Fruit fly (Drosophila melanogaster) whole organism, embryonic: Measurements from ENCODE around the gene CG34450.

Source experiments
- Atf-2 ChIP-seq: fragments of 200-800 bp; sonication (Bioruptor generic); optimal IDR thresholded peaks from 2 replicates; lab custom pipeline; 2016; ENCODE audit warnings: missing biosample characterization, missing genetic modification characterization
- B-H1 ChIP-seq: fragments of 200-800 bp; sonication (Bioruptor generic); IDR thresholded peaks from 3 replicates; pipeline ENCODE4 v1.3.6; 2022; ENCODE audit warnings: missing biosample characterization, missing genetic modification characterization
- BEAF-32 ChIP-seq: fragments of 200-800 bp; sonication (Bioruptor generic); optimal IDR thresholded peaks from 3 replicates; lab custom pipeline; 2017; ENCODE audit warnings: missing biosample characterization, missing genetic modification characterization, mild to moderate bottlenecking, moderate library complexity, missing genetic modification reagents
- CG10654 ChIP-seq: fragments of 200-800 bp; sonication (Bioruptor generic); optimal IDR thresholded peaks from 2 replicates; lab custom pipeline; 2016; ENCODE audit warnings: missing biosample characterization, missing genetic modification characterization
- CG10979 ChIP-seq: fragments of 200-800 bp; sonication (Bioruptor generic); optimal IDR thresholded peaks from 2 replicates; lab custom pipeline; 2018; ENCODE audit warnings: missing biosample characterization, mild to moderate bottlenecking, missing genetic modification characterization, moderate library complexity
- CG12299 ChIP-seq: fragments of 200-800 bp; sonication (Bioruptor generic); optimal IDR thresholded peaks from 2 replicates; lab custom pipeline; 2018; ENCODE audit warnings: missing biosample characterization, mild to moderate bottlenecking, missing genetic modification characterization
- CG1233 ChIP-seq: fragments of 200-800 bp; sonication (Bioruptor generic); optimal IDR thresholded peaks from 4 replicates; lab custom pipeline; 2018; ENCODE audit warnings: missing biosample characterization, mild to moderate bottlenecking, missing genetic modification characterization
- CG13775 ChIP-seq: fragments of 200-800 bp; sonication (Bioruptor generic); optimal IDR thresholded peaks from 3 replicates; lab custom pipeline; 2017; ENCODE audit warnings: missing biosample characterization, mild to moderate bottlenecking, missing genetic modification characterization
- CG13894 ChIP-seq: fragments of 200-800 bp; sonication (Bioruptor generic); optimal IDR thresholded peaks from 3 replicates; lab custom pipeline; 2018; ENCODE audit warnings: missing biosample characterization, mild to moderate bottlenecking, missing genetic modification characterization, moderate library complexity
- CG14014 ChIP-seq: fragments of 200-800 bp; sonication (Bioruptor generic); IDR thresholded peaks from 2 replicates; pipeline ENCODE4 v1.3.6; 2022; ENCODE audit warnings: missing biosample characterization, missing genetic modification characterization
- CG1792 ChIP-seq: fragments of 200-800 bp; sonication (Bioruptor generic); optimal IDR thresholded peaks from 2 replicates; lab custom pipeline; 2016; ENCODE audit warnings: missing biosample characterization, missing genetic modification characterization
- CG18011 ChIP-seq: fragments of 200-800 bp; sonication (Bioruptor generic); optimal IDR thresholded peaks from 2 replicates; lab custom pipeline; 2017; ENCODE audit warnings: missing biosample characterization, missing genetic modification characterization, mild to moderate bottlenecking, moderate library complexity, missing genotype
- CG2678 ChIP-seq: fragments of 200-800 bp; sonication (Bioruptor generic); optimal IDR thresholded peaks from 3 replicates; lab custom pipeline; 2019; ENCODE audit warnings: missing biosample characterization, mild to moderate bottlenecking, missing genetic modification characterization, moderate library complexity
- CG2889 ChIP-seq: fragments of 200-800 bp; sonication (Bioruptor generic); IDR thresholded peaks from 3 replicates; pipeline ENCODE4 v1.3.6; 2022; ENCODE audit warnings: missing biosample characterization, missing genetic modification characterization
- CG32767 ChIP-seq: fragments of 200-800 bp; sonication (Bioruptor generic); IDR thresholded peaks from 2 replicates; pipeline ENCODE4 v1.3.6; 2022; ENCODE audit warnings: missing biosample characterization, missing genetic modification characterization
- CG34224 ChIP-seq: fragments of 200-800 bp; sonication (Bioruptor generic); IDR thresholded peaks from 3 replicates; pipeline ENCODE4 v1.3.6; 2022; ENCODE audit warnings: missing biosample characterization, missing genetic modification characterization; ENCODE audit not compliant: partially characterized antibody
- CG34376 ChIP-seq: fragments of 200-800 bp; sonication (Bioruptor generic); optimal IDR thresholded peaks from 2 replicates; lab custom pipeline; 2018; ENCODE audit warnings: missing biosample characterization, mild to moderate bottlenecking, missing genetic modification characterization
- CG4328 ChIP-seq: fragments of 200-800 bp; sonication (Bioruptor generic); optimal IDR thresholded peaks from 3 replicates; lab custom pipeline; 2017; ENCODE audit warnings: missing biosample characterization, missing genetic modification reagents, missing genetic modification characterization
- CG43689 ChIP-seq: fragments of 200-800 bp; sonication (Bioruptor generic); IDR thresholded peaks from 2 replicates; pipeline ENCODE4 v1.3.6; 2022; ENCODE audit warnings: missing biosample characterization, missing genetic modification characterization
- CG6683 ChIP-seq: fragments of 200-800 bp; sonication (Bioruptor generic); optimal IDR thresholded peaks from 2 replicates; lab custom pipeline; 2017; ENCODE audit warnings: missing biosample characterization, mild to moderate bottlenecking, missing genetic modification characterization, missing genetic modification reagents
- CG7928 ChIP-seq: fragments of 200-800 bp; sonication (Bioruptor generic); optimal IDR thresholded peaks from 2 replicates; lab custom pipeline; 2017; ENCODE audit warnings: missing biosample characterization, mild to moderate bottlenecking, missing genetic modification characterization
- CG9437 ChIP-seq: fragments of 200-800 bp; sonication (Bioruptor generic); optimal IDR thresholded peaks from 2 replicates; lab custom pipeline; 2018; ENCODE audit warnings: missing biosample characterization, mild to moderate bottlenecking, missing genetic modification characterization
- D ChIP-seq, 2 experiments: fragments of 200-800 bp in 1 of 2; fragments of >200 bp in 1 of 2; sonication (Bioruptor generic) in 1 of 2; optimal IDR thresholded peaks; 2 replicates in 1 of 2; 3 replicates in 1 of 2; lab custom pipeline; 2017; ENCODE audit warnings: mild to moderate bottlenecking in 1 of 2, missing biosample characterization in 1 of 2, missing genetic modification characterization in 1 of 2, missing genetic modification reagents in 1 of 2
- Dek ChIP-seq: fragments of 200-800 bp; sonication (Bioruptor generic); optimal IDR thresholded peaks from 3 replicates; lab custom pipeline; 2019; ENCODE audit warnings: missing biosample characterization, mild to moderate bottlenecking, missing genetic modification characterization, moderate library complexity
- Hmx ChIP-seq: fragments of 200-800 bp; sonication (Bioruptor generic); optimal IDR thresholded peaks from 2 replicates; lab custom pipeline; 2016; ENCODE audit warnings: missing biosample characterization, missing genetic modification characterization
- Hr3 ChIP-seq: fragments of 200-800 bp; sonication (Bioruptor generic); optimal IDR thresholded peaks from 3 replicates; lab custom pipeline; 2016; ENCODE audit warnings: missing biosample characterization, missing genetic modification characterization
- Hr39 ChIP-seq: fragments of >200 bp; optimal IDR thresholded peaks from 2 replicates; lab custom pipeline; 2017
- Hsf ChIP-seq: fragments of 200-800 bp; sonication (Bioruptor generic); optimal IDR thresholded peaks from 3 replicates; lab custom pipeline; 2016; ENCODE audit warnings: missing biosample characterization, missing genetic modification characterization
- Mad ChIP-seq: fragments of 200-800 bp; sonication (Bioruptor generic); optimal IDR thresholded peaks from 2 replicates; lab custom pipeline; 2016; ENCODE audit warnings: missing biosample characterization, missing genetic modification characterization
- Mes4 ChIP-seq: fragments of 200-800 bp; sonication (Bioruptor generic); optimal IDR thresholded peaks from 2 replicates; lab custom pipeline; 2016; ENCODE audit warnings: missing biosample characterization, missing genetic modification characterization
- Neu2 ChIP-seq: fragments of 200-800 bp; sonication (Bioruptor generic); optimal IDR thresholded peaks from 3 replicates; lab custom pipeline; 2016; ENCODE audit warnings: missing biosample characterization, missing genetic modification characterization, borderline replicate concordance
- Sox100B ChIP-seq: fragments of 200-800 bp; sonication (Bioruptor generic); optimal IDR thresholded peaks from 3 replicates; lab custom pipeline; 2018; ENCODE audit warnings: missing biosample characterization, mild to moderate bottlenecking, missing genetic modification characterization
- Vsx1 ChIP-seq: fragments of 200-800 bp; sonication (Bioruptor generic); optimal IDR thresholded peaks from 2 replicates; lab custom pipeline; 2017; ENCODE audit warnings: missing biosample characterization, mild to moderate bottlenecking, missing genetic modification characterization, missing genetic modification reagents
- bab2 ChIP-seq: fragments of 200-800 bp; sonication (Bioruptor generic); optimal IDR thresholded peaks from 2 replicates; lab custom pipeline; 2016; ENCODE audit warnings: missing biosample characterization, missing genetic modification characterization
- crp ChIP-seq, 2 experiments: fragments of 200-800 bp; sonication (Bioruptor generic); optimal IDR thresholded peaks; 2 replicates in 1 of 2; 3 replicates in 1 of 2; lab custom pipeline; 2017; ENCODE audit warnings: missing biosample characterization in 2 of 2, missing genetic modification characterization in 2 of 2, mild to moderate bottlenecking in 1 of 2, moderate library complexity in 1 of 2
- dimm ChIP-seq: fragments of 200-800 bp; sonication (Bioruptor generic); IDR thresholded peaks from 2 replicates; pipeline ENCODE4 v1.3.6; 2022; ENCODE audit warnings: missing biosample characterization, missing genetic modification characterization
- eve ChIP-seq, 2 experiments: fragments of >200 bp; optimal IDR thresholded peaks; 2 replicates each; lab custom pipeline; 2017; ENCODE audit warnings: missing biosample characterization in 2 of 2, missing genetic modification characterization in 2 of 2
- gcm2 ChIP-seq: fragments of 200-800 bp; sonication (Bioruptor generic); optimal IDR thresholded peaks from 2 replicates; lab custom pipeline; 2016; ENCODE audit warnings: missing biosample characterization, missing genetic modification characterization
- gsb ChIP-seq: fragments of 200-800 bp; sonication (Bioruptor generic); IDR thresholded peaks from 2 replicates; pipeline ENCODE4 v1.3.6; 2022; ENCODE audit warnings: missing biosample characterization, missing genetic modification characterization
- kah ChIP-seq: fragments of 200-800 bp; sonication (Bioruptor generic); optimal IDR thresholded peaks from 2 replicates; lab custom pipeline; 2018; ENCODE audit warnings: missing biosample characterization, mild to moderate bottlenecking, missing genetic modification characterization
- klu ChIP-seq: fragments of 200-800 bp; sonication (Bioruptor generic); IDR thresholded peaks from 2 replicates; pipeline ENCODE4 v1.3.6; 2022; ENCODE audit warnings: missing biosample characterization, missing genetic modification characterization
- lmd ChIP-seq: fragments of 200-800 bp; sonication (Bioruptor generic); IDR thresholded peaks from 2 replicates; pipeline ENCODE4 v1.3.6; 2022; ENCODE audit warnings: missing biosample characterization, missing genetic modification characterization
- pho ChIP-seq: fragments of 200-800 bp; sonication (Bioruptor generic); optimal IDR thresholded peaks from 2 replicates; lab custom pipeline; 2016; ENCODE audit warnings: missing biosample characterization, missing genetic modification characterization
- prd ChIP-seq, 3 experiments: fragments of >200 bp in 2 of 3; fragments of 200-800 bp in 1 of 3; sonication (Bioruptor generic) in 1 of 3; optimal IDR thresholded peaks in 2 of 3; IDR thresholded peaks in 1 of 3; 2 replicates in 2 of 3; 3 replicates in 1 of 3; pipeline versions ENCODE4 v1.3.6 to Lab custom; 2017 to 2022; ENCODE audit warnings: missing biosample characterization in 1 of 3, missing genetic modification characterization in 1 of 3
- sd ChIP-seq: fragments of 200-800 bp; sonication (Bioruptor generic); optimal IDR thresholded peaks from 3 replicates; lab custom pipeline; 2018; ENCODE audit warnings: missing biosample characterization, mild to moderate bottlenecking, missing genetic modification characterization, moderate library complexity
- sr ChIP-seq: fragments of 200-800 bp; sonication (Bioruptor generic); IDR thresholded peaks from 3 replicates; pipeline ENCODE4 v1.3.6; 2022; ENCODE audit warnings: missing biosample characterization, missing genetic modification characterization
- stc ChIP-seq: fragments of 200-800 bp; sonication (Bioruptor generic); IDR thresholded peaks from 2 replicates; pipeline ENCODE4 v1.3.6; 2022; ENCODE audit warnings: missing biosample characterization, missing genetic modification characterization
- sug ChIP-seq: fragments of 200-800 bp; optimal IDR thresholded peaks from 2 replicates; lab custom pipeline; 2019; ENCODE audit warnings: missing biosample characterization, mild to moderate bottlenecking, missing genetic modification characterization, moderate library complexity
- trh ChIP-seq: fragments of 200-800 bp; sonication (Bioruptor generic); optimal IDR thresholded peaks from 2 replicates; lab custom pipeline; 2016; ENCODE audit warnings: missing biosample characterization, missing genetic modification characterization

CG34450 gene

dm6 chrX:9355996-9356708 lies 25.9 kb upstream of the CG34450 start, which contains the start of the genes Zdhhc8 and BCL7-like (continued):
- no peak for TF ChIP-seq Neu2 (GFP tag; lab: Kevin White, UChicago)
- no peak for TF ChIP-seq CG7928 (GFP tag; lab: Kevin White, UChicago)
- TF ChIP-seq CG14014 = no peak
- TF ChIP-seq Hr3 (GFP tag; lab: Kevin White, UChicago) = peak; percentile 41
- peak; percentile 27; the same call in 1 of the 2 replicates for TF ChIP-seq gsb (GFP tag; lab: Robert Waterston, UW)
- TF ChIP-seq Vsx1 (GFP tag; lab: Kevin White, UChicago) = no peak
- peak; percentile 14 for TF ChIP-seq pho (GFP tag; lab: Kevin White, UChicago)
- peak; percentile 35; the same call in 1 of the 2 replicates for TF ChIP-seq lmd
- no peak for TF ChIP-seq sug
- no peak for TF ChIP-seq Hmx
- peak; percentile 42 for TF ChIP-seq CG13775 (GFP tag; lab: Kevin White, UChicago)
- no peak for TF ChIP-seq Hr39 (lab: Kevin White, UChicago)
- TF ChIP-seq CG10654 (GFP tag; lab: Kevin White, UChicago) = peak; percentile 14
- TF ChIP-seq BEAF-32 (GFP tag; lab: Kevin White, UChicago) = peak; percentile 99
- peak; percentile 28 for TF ChIP-seq D (optimal IDR thresholded peaks at IDR 0.05; lab: Kevin White, UChicago)
- no peak for TF ChIP-seq D (GFP tag; optimal IDR thresholded peaks at IDR 0.05; lab: Kevin White, UChicago)
- no peak for TF ChIP-seq CG2678 (tag; lab: Kevin White, UChicago)
- TF ChIP-seq CG34224 (GFP tag; lab: Robert Waterston, UW) = peak; percentile 96
- TF ChIP-seq kah = no peak
- TF ChIP-seq CG18011 (GFP tag; lab: Kevin White, UChicago) = no peak
- TF ChIP-seq Sox100B = no peak
- TF ChIP-seq gcm2 (GFP tag; lab: Kevin White, UChicago) = no peak
- no peak for TF ChIP-seq dimm (GFP tag; lab: Robert Waterston, UW)
- peak; percentile 11 for TF ChIP-seq CG13894 (tag; lab: Kevin White, UChicago)
- peak; percentile 54 for TF ChIP-seq Hsf (GFP tag; lab: Kevin White, UChicago)
- no peak for TF ChIP-seq CG2889
- TF ChIP-seq sr = no peak
- peak; percentile 20 for TF ChIP-seq Mad (GFP tag; lab: Kevin White, UChicago)
- peak; percentile 33 for TF ChIP-seq CG12299
- TF ChIP-seq CG10979 = no peak
- no peak for TF ChIP-seq CG6683 (GFP tag; lab: Kevin White, UChicago)
- TF ChIP-seq Atf-2 = no peak
- no peak for TF ChIP-seq eve (GFP tag; optimal IDR thresholded peaks at IDR 0.05; lab: Kevin White, UChicago)
- peak; percentile 39 for TF ChIP-seq bab2 (GFP tag; lab: Kevin White, UChicago)
- no peak; the same call in 1 of the 2 replicates for TF ChIP-seq CG32767 (GFP tag; lab: Robert Waterston, UW)
- TF ChIP-seq Dek = peak; percentile 9
- no peak for TF ChIP-seq sd (tag; lab: Kevin White, UChicago)
- TF ChIP-seq crp (GFP tag; optimal IDR thresholded peaks at IDR 0.05; lab: Kevin White, UChicago) = peak in 1 of 2 experiments; percentile 29
- TF ChIP-seq trh (GFP tag; lab: Kevin White, UChicago) = no peak
- no peak for TF ChIP-seq prd (optimal IDR thresholded peaks at IDR 0.05; lab: Kevin White, UChicago)
- peak; percentile 56; the same call in 1 of the 3 replicates for TF ChIP-seq prd (GFP tag; IDR thresholded peaks at IDR 0.05; lab: Robert Waterston, UW)
- TF ChIP-seq CG9437 (GFP tag; lab: Kevin White, UChicago) = peak; percentile 2
- no peak for TF ChIP-seq stc (GFP tag; lab: Robert Waterston, UW)
- TF ChIP-seq klu (GFP tag; lab: Robert Waterston, UW) = no peak
- TF ChIP-seq B-H1 = no peak
- TF ChIP-seq CG34376 (GFP tag; lab: Kevin White, UChicago) = peak; percentile 52
- TF ChIP-seq CG1233 (GFP tag; lab: Kevin White, UChicago) = no peak
- no peak for TF ChIP-seq CG43689
- TF ChIP-seq CG4328 = no peak
- TF ChIP-seq CG1792 (GFP tag; lab: Kevin White, UChicago) = no peak
- TF ChIP-seq Mes4 (GFP tag; lab: Kevin White, UChicago) = no peak
